Worm (Caenorhabditis elegans) whole organism, mixed stage, embryonic: ENCODE measurements around the gene gst-13.

ENCODE experiments used
- cnd-1 ChIP-seq: fragments of 200-800 bp; sonication (Bioruptor generic); optimal IDR thresholded peaks from 2 replicates; lab custom pipeline; 2018; ENCODE audit warnings: mild to moderate bottlenecking, missing genetic modification characterization, missing compliant biosample characterization
- nhr-12 ChIP-seq: fragments of 150-350 bp; optimal IDR thresholded peaks from 2 replicates; lab custom pipeline; 2014; ENCODE audit warnings: missing biosample characterization, missing genetic modification characterization
- ztf-11 ChIP-seq: fragments of 150-350 bp; optimal IDR thresholded peaks from 2 replicates; lab custom pipeline; 2014; ENCODE audit warnings: missing biosample characterization, missing genetic modification characterization

DNA sequence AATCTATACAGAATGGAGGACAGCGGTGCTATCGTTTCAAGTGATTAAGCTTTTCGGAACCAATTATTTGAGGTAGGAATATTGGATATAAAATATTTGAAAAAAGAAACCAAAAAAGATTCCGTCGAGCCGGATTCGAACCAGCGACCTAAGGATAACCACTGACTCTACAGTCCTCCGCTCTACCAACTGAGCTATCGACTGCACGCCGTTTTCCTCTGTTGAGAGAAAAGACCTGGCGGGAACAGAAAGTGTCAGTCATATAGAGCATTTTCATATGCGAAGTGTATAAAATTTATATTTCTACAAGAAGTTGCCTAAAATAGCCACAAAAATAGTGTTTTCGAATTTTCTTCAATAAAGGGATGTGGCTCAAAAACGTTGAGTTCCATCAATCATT is 19.6 kb upstream of the gst-13 start:
- TF ChIP-seq cnd-1, result no peak
- TF ChIP-seq nhr-12, result no peak
- TF ChIP-seq ztf-11, result no peak
